Worm (Caenorhabditis elegans) whole organism, L4/young adult: ENCODE results near the gene F32E10.5.

Experiments
- W03F9.2 ChIP-seq: fragments of 150-350 bp; optimal IDR thresholded peaks from 2 replicates; lab custom pipeline; 2014; ENCODE audit warnings: missing biosample characterization, missing genetic modification characterization
- dao-5 ChIP-seq: sonication (generic microtip); optimal IDR thresholded peaks from 2 replicates; lab custom pipeline; 2016; ENCODE audit warnings: missing genotype, missing genetic modification characterization, moderate library complexity, missing compliant biosample characterization
- him-1 ChIP-seq: sonication (generic microtip); optimal IDR thresholded peaks from 2 replicates; lab custom pipeline; 2016; ENCODE audit warnings: missing genotype, missing genetic modification reagents, missing genetic modification characterization, missing compliant biosample characterization

F32E10.5 gene

DNA sequence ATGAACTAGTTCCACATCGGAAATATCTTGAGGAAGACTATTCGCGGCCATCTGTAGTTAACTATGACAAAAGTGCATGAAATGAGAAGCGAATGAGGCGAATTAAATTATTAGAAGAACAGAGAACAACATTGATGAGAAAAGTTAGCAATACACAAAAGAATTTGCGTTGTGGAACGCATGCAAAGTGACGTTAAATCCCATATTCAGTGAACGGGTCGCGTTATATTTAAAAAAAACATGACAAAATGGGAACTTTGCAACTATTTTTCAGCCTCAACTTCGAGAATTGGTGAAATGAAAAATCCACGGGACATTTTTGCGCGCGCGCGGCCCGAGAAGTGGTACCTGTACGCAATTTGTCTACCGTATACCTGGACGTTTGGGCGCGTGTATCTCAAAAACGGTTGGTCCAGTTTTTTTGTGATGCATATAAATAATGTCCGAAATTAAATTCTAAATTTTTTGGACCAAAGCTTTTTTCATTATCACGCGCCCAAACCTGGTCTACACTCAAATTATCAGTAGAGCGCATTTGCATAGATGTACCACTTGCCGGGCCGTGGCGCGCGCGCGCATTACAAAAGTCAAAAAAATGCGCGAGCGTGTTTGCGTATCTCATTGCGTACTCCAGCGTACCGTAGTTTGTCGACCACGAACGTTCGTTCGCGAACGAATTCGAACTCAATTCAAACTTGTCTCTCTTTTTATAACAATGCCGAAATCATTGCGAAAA is 30.2 kb downstream of the F32E10.5 start, which contains the start of the genes cdd-2 and oef-1:
TSS of gene cdd-2 (minus strand) at position 51 of the 736 bp plus-strand sequence.
TSS of gene oef-1 (plus strand) at position 575 of the 736 bp plus-strand sequence.
- TF ChIP-seq W03F9.2 (tag; lab: Kevin White, UChicago) (no peak), him-1 (tag; lab: Kevin White, UChicago) (no peak), dao-5 (no peak)

DNA sequence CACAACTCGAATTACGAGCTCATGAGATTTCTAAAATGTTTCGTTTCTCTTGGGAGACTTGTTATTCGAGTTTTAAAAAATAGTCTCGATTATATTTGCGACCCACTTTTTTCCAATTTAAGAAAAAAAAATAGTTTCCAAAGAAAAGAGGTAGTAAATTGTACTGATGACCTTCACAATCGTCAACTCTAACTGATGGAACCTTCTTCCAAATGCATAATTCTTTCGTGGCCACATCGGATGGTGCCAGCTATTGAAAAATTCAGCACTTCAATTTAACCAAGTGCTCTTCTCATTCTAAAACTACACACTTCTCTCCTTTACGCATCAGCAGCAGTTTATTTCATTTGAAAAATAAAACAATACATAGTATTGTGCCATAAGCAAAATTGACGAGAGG is 34.5 kb downstream of the F32E10.5 start:
- TF ChIP-seq him-1 (tag; lab: Kevin White, UChicago) (no peak), dao-5 (no peak)

DNA sequence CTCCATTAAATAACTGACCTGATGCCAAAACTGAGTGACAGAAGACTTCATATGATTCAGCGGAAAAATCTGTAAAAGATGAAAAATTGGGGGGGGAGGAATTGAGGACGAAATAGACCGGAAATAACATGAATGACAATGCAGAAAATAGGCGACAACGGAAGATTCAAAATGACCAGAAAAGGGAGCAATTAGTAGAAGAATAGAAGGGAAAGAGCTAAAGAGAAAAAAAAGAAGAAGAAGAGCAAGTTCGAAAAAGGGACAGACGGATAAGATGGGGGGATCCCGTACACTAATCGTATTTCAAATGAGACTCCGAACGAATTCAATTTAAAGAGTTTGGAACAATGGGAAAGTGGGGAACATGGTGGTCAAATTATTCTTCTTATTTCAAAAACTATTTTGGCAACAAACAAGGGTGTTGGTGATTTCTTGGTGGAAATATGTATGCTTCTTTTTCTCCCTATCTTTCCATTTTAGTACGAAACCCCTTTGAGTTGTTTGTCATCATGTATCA is 35.6 kb downstream of the F32E10.5 start, which contains the start of gene R05G6.10:
TSS of gene R05G6.10 (minus strand) at position 51 of the 517 bp plus-strand sequence.
- TF ChIP-seq dao-5 (no peak), W03F9.2 (tag; lab: Kevin White, UChicago) (no peak), him-1 (tag; lab: Kevin White, UChicago) (no peak)

DNA sequence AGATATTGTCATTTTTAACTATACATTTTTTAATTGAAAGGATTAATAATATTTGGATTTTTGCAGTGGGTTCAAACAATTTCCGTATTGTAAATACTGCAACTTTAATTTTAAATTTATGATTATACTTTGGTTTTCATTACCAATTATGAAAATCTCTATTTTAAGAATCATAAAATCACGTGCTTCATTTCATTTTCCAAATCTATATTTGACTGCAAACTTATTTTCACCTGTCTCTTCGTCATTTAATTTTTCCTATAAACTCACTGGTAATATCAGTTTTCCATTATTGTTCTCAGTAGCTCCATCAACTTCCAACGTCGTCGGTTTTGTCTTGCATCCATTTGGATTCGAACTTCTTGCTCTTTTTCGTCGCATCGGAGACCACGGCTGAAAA is 45.8 kb downstream of the F32E10.5 start, which contains the start of gene R05G6.1:
TSS of gene R05G6.1 (plus strand) at position 301 of the 400 bp plus-strand sequence.
- TF ChIP-seq dao-5: no peak
- TF ChIP-seq W03F9.2 (tag; lab: Kevin White, UChicago): no peak
- no peak for TF ChIP-seq him-1 (tag; lab: Kevin White, UChicago)

DNA sequence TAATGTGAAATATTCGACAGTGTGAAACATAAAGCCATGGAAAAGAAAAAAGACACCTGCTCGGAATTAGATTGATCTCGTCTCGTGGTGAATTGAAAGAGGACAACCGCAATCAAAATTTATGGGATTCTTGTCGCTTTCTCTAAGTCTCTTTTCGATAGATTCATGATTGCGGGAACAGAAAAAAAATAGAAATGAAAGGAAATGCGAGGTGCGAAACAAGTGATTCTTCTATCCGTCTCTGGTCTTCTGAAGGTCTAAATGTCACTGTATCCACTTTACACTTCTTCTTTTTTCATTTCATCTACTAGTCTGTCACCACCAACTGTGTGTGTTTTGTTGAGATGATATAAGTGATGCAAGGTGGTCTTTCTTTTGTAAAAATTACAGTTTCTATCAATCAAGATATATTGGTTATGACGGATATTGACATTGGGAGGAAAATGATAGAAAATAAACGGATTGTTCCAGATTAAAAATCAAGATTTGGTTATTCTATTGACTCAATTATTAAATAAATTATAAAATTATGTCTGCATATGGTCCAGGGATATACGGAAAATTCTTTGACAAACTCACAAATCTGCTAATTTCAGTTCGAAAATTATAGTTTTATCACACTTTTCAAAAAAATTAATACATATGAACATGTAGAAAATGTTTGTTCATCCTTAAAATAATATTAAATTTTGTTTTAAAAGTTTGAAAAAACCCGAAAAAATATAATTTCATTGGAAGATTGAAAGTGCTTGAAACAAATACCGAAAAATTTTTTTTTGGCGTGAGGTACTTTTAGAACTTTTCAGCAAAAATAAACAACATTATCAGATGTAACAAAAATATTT is 47.7 kb downstream of the F32E10.5 start:
- TF ChIP-seq W03F9.2 (tag; lab: Kevin White, UChicago) (no peak), him-1 (tag; lab: Kevin White, UChicago) (no peak), dao-5 (no peak)
